Worm (Caenorhabditis elegans) whole organism, L3 larva: Measurements from ENCODE around the gene Y110A2AL.9.

Experiments
- ama-1 ChIP-seq: fragments of 150-350 bp; optimal IDR thresholded peaks from 2 replicates; lab custom pipeline; 2018
- ceh-9 ChIP-seq: sonication (generic microtip); optimal IDR thresholded peaks from 2 replicates; lab custom pipeline; 2018; ENCODE audit warnings: missing biosample characterization, missing genetic modification characterization
- nfya-1 ChIP-seq: sonication (generic microtip); optimal IDR thresholded peaks from 2 replicates; lab custom pipeline; 2017; ENCODE audit warnings: missing genetic modification characterization, mild to moderate bottlenecking, missing compliant biosample characterization, antibody characterized with exemption, moderate library complexity; ENCODE audit not compliant: insufficient read depth
- nhr-12 ChIP-seq: fragments of 150-350 bp; optimal IDR thresholded peaks from 2 replicates; lab custom pipeline; 2014; ENCODE audit warnings: missing biosample characterization, missing genetic modification characterization
- nhr-237 ChIP-seq: fragments of 150-350 bp; optimal IDR thresholded peaks from 2 replicates; lab custom pipeline; 2014; ENCODE audit warnings: missing biosample characterization, missing genetic modification characterization
- pha-4 ChIP-seq: fragments of 150-350 bp; optimal IDR thresholded peaks from 2 replicates; lab custom pipeline; 2014; ENCODE audit warnings: missing biosample characterization, missing genetic modification reagents, missing genetic modification characterization
- pqm-1 ChIP-seq: fragments of 150-350 bp; optimal IDR thresholded peaks from 2 replicates; lab custom pipeline; 2017; ENCODE audit warnings: missing biosample characterization, missing genetic modification characterization, inconsistent platforms
- skn-1 ChIP-seq: fragments of 150-350 bp; optimal IDR thresholded peaks from 2 replicates; lab custom pipeline; 2014; ENCODE audit warnings: missing biosample characterization, missing genetic modification characterization
- snpc-4 ChIP-seq: fragments of 150-350 bp; optimal IDR thresholded peaks from 2 replicates; lab custom pipeline; 2014; ENCODE audit warnings: missing biosample characterization, missing genetic modification characterization
- tbx-2 ChIP-seq: sonication (generic microtip); optimal IDR thresholded peaks from 2 replicates; lab custom pipeline; 2016; ENCODE audit warnings: mild to moderate bottlenecking, missing genetic modification characterization, missing compliant biosample characterization
- unc-39 ChIP-seq: sonication (generic microtip); optimal IDR thresholded peaks from 4 replicates; lab custom pipeline; 2017; ENCODE audit warnings: missing biosample characterization, missing genetic modification characterization

DNA sequence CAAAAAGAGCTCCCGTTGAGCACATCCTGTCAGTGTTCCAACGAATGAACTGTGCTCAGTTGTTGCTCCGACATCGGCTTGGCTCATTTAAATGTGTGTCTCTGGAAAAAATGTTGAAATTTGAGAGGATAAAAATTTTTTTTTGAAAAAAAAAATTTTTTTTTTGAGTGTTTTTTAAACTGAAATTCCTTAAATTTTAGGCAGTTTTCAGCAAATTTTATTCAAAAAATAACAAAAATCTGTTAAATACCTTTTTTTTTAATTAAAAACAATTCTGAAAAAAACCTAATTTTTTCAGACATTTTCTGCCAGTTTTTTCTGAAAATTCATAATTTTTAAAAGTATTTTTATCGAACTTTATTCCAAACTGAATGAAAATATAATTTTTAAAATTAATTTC lies 18.4 kb upstream of the Y110A2AL.9 start, which contains the start of gene pigw-1:
- TF ChIP-seq snpc-4 (tag; lab: Kevin White, UChicago) (no peak), ceh-9 (tag; lab: Kevin White, UChicago) (no peak), skn-1 (tag; lab: Kevin White, UChicago) (no peak), tbx-2 (no peak), nhr-12 (tag; lab: Kevin White, UChicago) (no peak), nhr-237 (tag; lab: Kevin White, UChicago) (no peak), ama-1 (lab: Kevin White, UChicago) (no peak), pqm-1 (tag; lab: Kevin White, UChicago) (no peak), unc-39 (tag; lab: Kevin White, UChicago) (no peak), pha-4 (tag; lab: Kevin White, UChicago) (no peak), nfya-1 (tag; lab: Kevin White, UChicago) (no peak)
